Fruit fly (Drosophila melanogaster): Measurements from ENCODE around the gene CG33303.

DNA sequence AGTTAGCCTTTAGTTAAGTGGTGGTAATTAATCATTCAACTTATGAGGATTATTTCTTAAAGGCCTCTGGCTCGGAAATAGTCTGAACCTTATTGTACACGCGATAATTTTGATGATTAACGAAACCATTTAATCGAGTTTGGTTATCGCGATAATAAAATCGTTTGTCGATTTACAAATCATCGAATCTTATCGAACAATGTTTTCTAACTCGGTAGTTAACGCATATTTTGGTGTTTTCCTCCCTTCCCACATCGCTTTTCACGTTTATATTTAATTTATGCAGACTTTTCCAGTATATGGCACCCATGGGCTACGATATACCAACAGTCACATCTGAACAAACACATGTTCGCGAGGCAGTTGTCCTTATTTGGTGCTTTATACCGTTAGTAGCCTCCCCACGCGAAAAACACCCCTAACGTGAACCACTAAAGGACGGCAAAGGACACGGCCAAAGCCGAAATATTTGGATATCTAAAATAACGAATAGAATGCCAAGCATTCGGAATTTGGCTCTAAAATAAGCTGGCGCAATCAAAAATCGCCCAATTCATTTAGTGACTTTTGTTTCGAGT lies 31.4 kb downstream of the CG33303 start, which contains the start of gene Frmd5:
- no peak for TF ChIP-seq CG1620 (GFP tag; optimal IDR thresholded peaks at IDR 0.05)
- no peak for TF ChIP-seq kay (GFP tag; ENCODE audit: borderline replicate concordance)

Measured in whole organism, adult.